Worm (Caenorhabditis elegans) whole organism, L2 larva: ENCODE results near the gene Y7A5A.6.

Experiments used
- ama-1 ChIP-seq: fragments of 150-350 bp; optimal IDR thresholded peaks from 2 replicates; lab custom pipeline; 2018; ENCODE audit warnings: inconsistent platforms
- blmp-1 ChIP-seq: sonication (generic microtip); optimal IDR thresholded peaks from 2 replicates; lab custom pipeline; 2017; ENCODE audit warnings: missing genetic modification characterization, mild to moderate bottlenecking, missing compliant biosample characterization, antibody characterized with exemption, moderate library complexity; ENCODE audit not compliant: insufficient read depth
- crh-2 ChIP-seq: sonication (generic microtip); optimal IDR thresholded peaks from 2 replicates; lab custom pipeline; 2017; ENCODE audit warnings: missing biosample characterization, missing genetic modification characterization
- dmd-4 ChIP-seq: sonication (generic microtip); optimal IDR thresholded peaks from 2 replicates; lab custom pipeline; 2017; ENCODE audit warnings: missing biosample characterization, missing genetic modification characterization
- egl-27 ChIP-seq: sonication (generic microtip); optimal IDR thresholded peaks from 3 replicates; lab custom pipeline; 2017; ENCODE audit warnings: missing biosample characterization, missing genetic modification reagents, missing genetic modification characterization
- lsy-2 ChIP-seq, 2 experiments: fragments of 150-350 bp in 1 of 2; sonication (generic microtip) in 1 of 2; optimal IDR thresholded peaks; 2 replicates each; lab custom pipeline; 2014 to 2017; ENCODE audit warnings: missing biosample characterization in 2 of 2, missing genetic modification characterization in 2 of 2
- mab-5 ChIP-seq: fragments of 150-350 bp; optimal IDR thresholded peaks from 2 replicates; lab custom pipeline; 2014; ENCODE audit warnings: missing biosample characterization, missing genetic modification characterization
- nhr-10 ChIP-seq: sonication (generic microtip); optimal IDR thresholded peaks from 2 replicates; lab custom pipeline; 2017; ENCODE audit warnings: missing biosample characterization, missing genetic modification characterization
- skn-1 ChIP-seq: sonication (generic microtip); optimal IDR thresholded peaks from 2 replicates; lab custom pipeline; 2017; ENCODE audit warnings: missing biosample characterization, missing genetic modification characterization
- unc-62 ChIP-seq: fragments of 150-350 bp; optimal IDR thresholded peaks from 2 replicates; lab custom pipeline; 2014; ENCODE audit warnings: missing biosample characterization, missing genetic modification reagents, missing genetic modification characterization
- zag-1 ChIP-seq: fragments of 150-350 bp; optimal IDR thresholded peaks from 2 replicates; lab custom pipeline; 2014; ENCODE audit warnings: missing biosample characterization, missing genetic modification characterization

DNA sequence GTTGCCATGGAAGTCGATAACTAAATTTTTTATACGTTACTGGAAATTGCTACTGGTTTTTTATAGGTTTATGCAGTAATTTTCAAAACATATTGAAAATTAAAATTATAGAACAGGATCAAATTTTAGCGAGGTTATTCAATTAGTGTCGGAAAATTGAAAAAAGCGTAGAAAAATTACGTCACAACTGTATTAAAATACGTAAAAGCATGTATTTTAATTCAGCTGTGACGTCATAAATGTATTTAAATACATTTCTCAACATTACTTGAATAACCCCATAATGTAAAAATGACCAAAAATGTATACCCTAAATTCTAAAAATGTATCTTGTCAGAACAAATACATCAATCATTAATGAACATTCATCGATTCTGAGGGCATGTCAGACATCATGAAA, 49.4 kb upstream of the Y7A5A.6 start:
- TF ChIP-seq dmd-4 (tag; lab: Kevin White, UChicago) (no peak), zag-1 (tag; lab: Kevin White, UChicago) (no peak), unc-62 (GFP tag; lab: Kevin White, UChicago) (no peak), lsy-2 (tag; optimal IDR thresholded peaks at IDR 0.05; lab: Kevin White, UChicago) (no peak), skn-1 (tag; lab: Kevin White, UChicago) (no peak), ama-1 (lab: Kevin White, UChicago) (no peak), blmp-1 (no peak), crh-2 (tag; lab: Kevin White, UChicago) (no peak), nhr-10 (tag; lab: Kevin White, UChicago) (no peak), mab-5 (tag; lab: Kevin White, UChicago) (no peak), egl-27 (tag; lab: Kevin White, UChicago) (no peak)
